Fruit fly (Drosophila melanogaster) whole organism, embryonic: Measurements from ENCODE around the gene Tcs3.

Experiments used
- CG10267 ChIP-seq: fragments of 200-800 bp; sonication (Bioruptor generic); optimal IDR thresholded peaks from 2 replicates; lab custom pipeline; 2018; ENCODE audit warnings: missing biosample characterization, mild to moderate bottlenecking, missing genetic modification characterization, moderate library complexity
- CG11085 ChIP-seq: fragments of 200-800 bp; sonication (Bioruptor generic); IDR thresholded peaks from 2 replicates; pipeline ENCODE4 v1.3.6; 2022; ENCODE audit warnings: missing biosample characterization, missing genetic modification characterization
- CG11456 ChIP-seq: fragments of 200-800 bp; sonication (Bioruptor generic); IDR thresholded peaks from 3 replicates; pipeline ENCODE4 v1.3.6; 2022; ENCODE audit warnings: missing biosample characterization, missing genetic modification characterization
- CG12942 ChIP-seq: fragments of 200-800 bp; sonication (Bioruptor generic); optimal IDR thresholded peaks from 3 replicates; lab custom pipeline; 2016; ENCODE audit warnings: missing biosample characterization, missing genetic modification characterization
- CG14441 ChIP-seq: fragments of 200-800 bp; sonication (Bioruptor generic); IDR thresholded peaks from 2 replicates; pipeline ENCODE4 v1.3.6; 2022; ENCODE audit warnings: missing biosample characterization, missing genetic modification characterization
- CG1602 ChIP-seq: fragments of 200-800 bp; sonication (Bioruptor generic); optimal IDR thresholded peaks from 3 replicates; lab custom pipeline; 2016; ENCODE audit warnings: missing biosample characterization, missing genetic modification characterization
- CG17186 ChIP-seq: fragments of 200-800 bp; sonication (Bioruptor generic); optimal IDR thresholded peaks from 3 replicates; lab custom pipeline; 2017; ENCODE audit warnings: missing biosample characterization, missing genetic modification reagents, missing genetic modification characterization
- CG18764 ChIP-seq: fragments of 200-800 bp; sonication (Bioruptor generic); optimal IDR thresholded peaks from 3 replicates; lab custom pipeline; 2016; ENCODE audit warnings: missing biosample characterization, missing genetic modification characterization
- CG3065 ChIP-seq: fragments of 200-800 bp; sonication (Bioruptor generic); optimal IDR thresholded peaks from 2 replicates; lab custom pipeline; 2016; ENCODE audit warnings: missing biosample characterization, missing genetic modification characterization
- CG31388 ChIP-seq: fragments of 200-800 bp; sonication (Bioruptor generic); optimal IDR thresholded peaks from 2 replicates; lab custom pipeline; 2016; ENCODE audit warnings: missing biosample characterization, missing genetic modification characterization
- CG31441 ChIP-seq: fragments of 200-800 bp; sonication (Bioruptor generic); IDR thresholded peaks from 2 replicates; pipeline ENCODE4 v1.3.6; 2022; ENCODE audit warnings: missing biosample characterization, missing genetic modification characterization
- CG32532 ChIP-seq: fragments of 200-800 bp; sonication (Bioruptor generic); IDR thresholded peaks from 2 replicates; pipeline ENCODE4 v1.3.6; 2022; ENCODE audit warnings: missing biosample characterization, missing genetic modification characterization
- CG3281 ChIP-seq: fragments of 200-800 bp; sonication (Bioruptor generic); optimal IDR thresholded peaks from 3 replicates; lab custom pipeline; 2017; ENCODE audit warnings: missing biosample characterization, mild to moderate bottlenecking, missing genetic modification characterization
- CG34224 ChIP-seq: fragments of 200-800 bp; sonication (Bioruptor generic); IDR thresholded peaks from 3 replicates; pipeline ENCODE4 v1.3.6; 2022; ENCODE audit warnings: missing biosample characterization, missing genetic modification characterization; ENCODE audit not compliant: partially characterized antibody
- CG3838 ChIP-seq: fragments of 200-800 bp; sonication (Bioruptor generic); optimal IDR thresholded peaks from 3 replicates; lab custom pipeline; 2016; ENCODE audit warnings: missing biosample characterization, missing genetic modification characterization
- CG7357 ChIP-seq: fragments of 200-800 bp; sonication (Bioruptor generic); IDR thresholded peaks from 3 replicates; pipeline ENCODE4 v1.3.6; 2022; ENCODE audit warnings: missing biosample characterization, missing genetic modification characterization
- CG8089 ChIP-seq: fragments of 200-800 bp; sonication (Bioruptor generic); optimal IDR thresholded peaks from 3 replicates; lab custom pipeline; 2016; ENCODE audit warnings: missing biosample characterization, missing genetic modification characterization
- CG8290 ChIP-seq, 3 experiments: fragments of 200-800 bp; sonication (Bioruptor generic); optimal IDR thresholded peaks; 2 replicates each; lab custom pipeline; 2016 to 2019; ENCODE audit warnings: missing biosample characterization in 3 of 3, missing genetic modification characterization in 3 of 3, mild to moderate bottlenecking in 2 of 3, moderate library complexity in 1 of 3
- Dref ChIP-seq: fragments of 200-800 bp; sonication (Bioruptor generic); IDR thresholded peaks from 2 replicates; pipeline ENCODE4 v1.3.6; 2022; ENCODE audit warnings: missing biosample characterization, missing genetic modification characterization
- Ets65A ChIP-seq: fragments of 200-800 bp; sonication (Bioruptor generic); peaks from one replicate; lab custom pipeline; 2016; ENCODE audit warnings: missing biosample characterization, missing genetic modification characterization
- HHEX ChIP-seq: fragments of 200-800 bp; sonication (Bioruptor generic); optimal IDR thresholded peaks from 3 replicates; lab custom pipeline; 2017; ENCODE audit warnings: missing biosample characterization, mild to moderate bottlenecking, missing genetic modification characterization, missing genetic modification reagents
- HLH54F ChIP-seq: fragments of 200-800 bp; sonication (Bioruptor generic); optimal IDR thresholded peaks from 3 replicates; lab custom pipeline; 2016; ENCODE audit warnings: missing biosample characterization, missing genetic modification characterization
- Hr78 ChIP-seq, 2 experiments: fragments of 200-800 bp in 1 of 2; fragments of >200 bp in 1 of 2; sonication (Bioruptor generic) in 1 of 2; optimal IDR thresholded peaks; 2 replicates each; lab custom pipeline; 2017 to 2019; ENCODE audit warnings: missing biosample characterization in 2 of 2, missing genetic modification characterization in 2 of 2, mild to moderate bottlenecking in 1 of 2, moderate library complexity in 1 of 2
- Kr ChIP-seq: fragments of 200-800 bp; sonication (Bioruptor generic); optimal IDR thresholded peaks from 2 replicates; lab custom pipeline; 2017; ENCODE audit warnings: missing biosample characterization, mild to moderate bottlenecking, missing genetic modification characterization
- Mrtf ChIP-seq: fragments of 200-800 bp; sonication (Bioruptor generic); IDR thresholded peaks from 3 replicates; pipeline ENCODE4 v1.3.6; 2022; ENCODE audit warnings: missing biosample characterization, missing genetic modification characterization
- NC2β ChIP-seq: fragments of 200-800 bp; sonication (Bioruptor generic); optimal IDR thresholded peaks from 2 replicates; lab custom pipeline; 2016; ENCODE audit warnings: missing biosample characterization, missing genetic modification characterization
- Oaz ChIP-seq: fragments of 200-800 bp; sonication (Bioruptor generic); IDR thresholded peaks from 2 replicates; pipeline ENCODE4 v1.3.6; 2022; ENCODE audit warnings: missing biosample characterization, missing genetic modification characterization
- Rfx ChIP-seq: fragments of 200-800 bp; sonication (Bioruptor generic); IDR thresholded peaks from 2 replicates; pipeline ENCODE4 v1.3.6; 2022; ENCODE audit warnings: missing biosample characterization, missing genetic modification characterization
- Side ChIP-seq: fragments of 200-800 bp; sonication (Bioruptor generic); optimal IDR thresholded peaks from 2 replicates; lab custom pipeline; 2016; ENCODE audit warnings: missing biosample characterization, missing genetic modification characterization
- Sin3A ChIP-seq: fragments of >200 bp; optimal IDR thresholded peaks from 2 replicates; lab custom pipeline; 2018
- Sry-δ ChIP-seq: fragments of 200-800 bp; sonication (Bioruptor generic); optimal IDR thresholded peaks from 2 replicates; lab custom pipeline; 2016; ENCODE audit warnings: missing biosample characterization, missing genetic modification characterization
- YL-1 ChIP-seq: fragments of 200-800 bp; sonication (Bioruptor generic); optimal IDR thresholded peaks from 3 replicates; lab custom pipeline; 2017; ENCODE audit warnings: missing biosample characterization, mild to moderate bottlenecking, missing genetic modification characterization
- ara ChIP-seq: fragments of 200-800 bp; sonication (Bioruptor generic); IDR thresholded peaks from 2 replicates; pipeline ENCODE4 v1.3.6; 2022; ENCODE audit warnings: missing biosample characterization, missing genetic modification characterization
- ase ChIP-seq: fragments of 200-800 bp; sonication (Bioruptor generic); IDR thresholded peaks from 3 replicates; pipeline ENCODE4 v1.3.6; 2022; ENCODE audit warnings: missing biosample characterization, missing genetic modification characterization
- bsh ChIP-seq, 2 experiments: fragments of 200-800 bp; sonication (Bioruptor generic); optimal IDR thresholded peaks; 2 replicates each; lab custom pipeline; 2017 to 2018; ENCODE audit warnings: mild to moderate bottlenecking in 2 of 2, missing biosample characterization in 2 of 2, missing genetic modification characterization in 2 of 2, moderate library complexity in 1 of 2
- chn ChIP-seq: fragments of 200-800 bp; sonication (Bioruptor generic); optimal IDR thresholded peaks from 2 replicates; lab custom pipeline; 2016; ENCODE audit warnings: missing biosample characterization, missing genetic modification characterization
- ci ChIP-seq: fragments of 200-800 bp; sonication (Bioruptor generic); IDR thresholded peaks from 3 replicates; pipeline ENCODE4 v1.3.6; 2022; ENCODE audit warnings: missing biosample characterization, missing genetic modification characterization
- disco-r ChIP-seq: fragments of 200-800 bp; sonication (Bioruptor generic); optimal IDR thresholded peaks from 2 replicates; lab custom pipeline; 2016; ENCODE audit warnings: missing biosample characterization, missing genetic modification characterization
- en ChIP-seq: fragments of 200-800 bp; sonication (Bioruptor generic); optimal IDR thresholded peaks from 2 replicates; lab custom pipeline; 2016; ENCODE audit warnings: missing biosample characterization, missing genetic modification characterization
- fd64A ChIP-seq: fragments of 200-800 bp; sonication (Bioruptor generic); optimal IDR thresholded peaks from 3 replicates; lab custom pipeline; 2018; ENCODE audit warnings: missing biosample characterization, mild to moderate bottlenecking, missing genetic modification characterization
- lmd ChIP-seq: fragments of 200-800 bp; sonication (Bioruptor generic); IDR thresholded peaks from 2 replicates; pipeline ENCODE4 v1.3.6; 2022; ENCODE audit warnings: missing biosample characterization, missing genetic modification characterization
- lov ChIP-seq, 2 experiments: fragments of 200-800 bp in 1 of 2; fragments of >200 bp in 1 of 2; sonication (Bioruptor generic) in 1 of 2; IDR thresholded peaks in 1 of 2; optimal IDR thresholded peaks in 1 of 2; 2 replicates in 1 of 2; 3 replicates in 1 of 2; pipeline versions ENCODE4 v1.3.6 to Lab custom; 2017 to 2022; ENCODE audit warnings: missing biosample characterization in 1 of 2, missing genetic modification characterization in 1 of 2
- nmo ChIP-seq: fragments of 200-800 bp; sonication (Bioruptor generic); optimal IDR thresholded peaks from 2 replicates; lab custom pipeline; 2018; ENCODE audit warnings: missing biosample characterization, mild to moderate bottlenecking, missing genetic modification characterization, moderate library complexity
- onecut ChIP-seq: fragments of 200-800 bp; sonication (Bioruptor generic); IDR thresholded peaks from 2 replicates; pipeline ENCODE4 v1.3.6; 2022; ENCODE audit warnings: missing biosample characterization, missing genetic modification characterization
- pan ChIP-seq, 4 experiments: fragments of >200 bp in 3 of 4; fragments of 200-800 bp in 1 of 4; sonication (Bioruptor generic) in 1 of 4; optimal IDR thresholded peaks in 3 of 4; IDR thresholded peaks in 1 of 4; 2 replicates each; pipeline versions ENCODE4 v1.3.6 to Lab custom; 2017 to 2022; ENCODE audit warnings: missing biosample characterization in 2 of 4, missing genetic modification characterization in 2 of 4, mixed read lengths in 1 of 4
- pfk ChIP-seq: fragments of 200-800 bp; sonication (Bioruptor generic); optimal IDR thresholded peaks from 2 replicates; lab custom pipeline; 2018; ENCODE audit warnings: missing biosample characterization, mild to moderate bottlenecking, missing genetic modification characterization, moderate library complexity
- row ChIP-seq: fragments of 200-800 bp; sonication (Bioruptor generic); IDR thresholded peaks from 3 replicates; pipeline ENCODE4 v1.3.6; 2022; ENCODE audit warnings: missing biosample characterization, missing genetic modification characterization
- run ChIP-seq: fragments of 200-800 bp; sonication (Bioruptor generic); optimal IDR thresholded peaks from 3 replicates; lab custom pipeline; 2018; ENCODE audit warnings: missing biosample characterization, mild to moderate bottlenecking, missing genetic modification characterization
- zfh2 ChIP-seq: fragments of 200-800 bp; sonication (Bioruptor generic); optimal IDR thresholded peaks from 2 replicates; lab custom pipeline; 2016; ENCODE audit warnings: missing biosample characterization, missing genetic modification characterization

The Tcs3 gene

dm6 chr3L:16327776-16328175, 24.0 kb upstream of the Tcs3 start, which contains the start of gene CG13038 (continued):
- TF ChIP-seq NC2β (GFP tag; lab: Kevin White, UChicago): no peak
- no peak for TF ChIP-seq Hr78 (GFP tag; optimal IDR thresholded peaks at IDR 0.05; lab: Kevin White, UChicago)
- no peak for TF ChIP-seq pan (optimal IDR thresholded peaks at IDR 0.05; lab: Kevin White, UChicago)
- peak in 1 of 2 experiments; percentile 9 for TF ChIP-seq pan (GFP tag; optimal IDR thresholded peaks at IDR 0.05 in 1 of 2, IDR thresholded peaks at IDR 0.05 in 1 of 2)
- peak; percentile 48; the same call in 1 of the 2 replicates for TF ChIP-seq Rfx
- no peak for TF ChIP-seq chn (GFP tag; lab: Kevin White, UChicago)
- TF ChIP-seq CG11456 (GFP tag; lab: Robert Waterston, UW): 0 out of 3 replicates have a peak, but pooled peaks have one; percentile 24
- no peak for TF ChIP-seq fd64A (GFP tag; lab: Kevin White, UChicago)
- TF ChIP-seq Sin3A (lab: Kevin White, UChicago): no peak
- TF ChIP-seq ci (GFP tag; lab: Robert Waterston, UW): 0 out of 3 replicates have a peak, but pooled peaks have one; percentile 19
- TF ChIP-seq CG8290 (GFP tag; optimal IDR thresholded peaks at IDR 0.05; lab: Kevin White, UChicago): no peak
- peak in 1 of 2 experiments; percentile 40 for TF ChIP-seq CG8290 (tag; optimal IDR thresholded peaks at IDR 0.05; lab: Kevin White, UChicago)
- no peak for TF ChIP-seq CG34224 (GFP tag; lab: Robert Waterston, UW)
- 0 out of 2 replicates have a peak, but pooled peaks have one; percentile 35 for TF ChIP-seq CG11085 (GFP tag; lab: Robert Waterston, UW)
- TF ChIP-seq lov (optimal IDR thresholded peaks at IDR 0.05; lab: Kevin White, UChicago): no peak
- no peak for TF ChIP-seq lov (GFP tag; IDR thresholded peaks at IDR 0.05; lab: Robert Waterston, UW)
- peak; percentile 48 for TF ChIP-seq CG32532 (GFP tag; lab: Robert Waterston, UW)
- peak; percentile 75 for TF ChIP-seq Ets65A (GFP tag; lab: Kevin White, UChicago)
- 0 out of 3 replicates have a peak, but pooled peaks have one; percentile 18 for TF ChIP-seq ase (GFP tag; lab: Robert Waterston, UW)
- 0 out of 2 replicates have a peak, but pooled peaks have one; percentile 13 for TF ChIP-seq Dref (GFP tag; lab: Robert Waterston, UW)
- no peak for TF ChIP-seq en (GFP tag; lab: Kevin White, UChicago)
- peak; percentile 57 for TF ChIP-seq CG14441 (GFP tag; lab: Robert Waterston, UW)
- TF ChIP-seq Kr (GFP tag; lab: Kevin White, UChicago): no peak
- no peak for TF ChIP-seq bsh (GFP tag; optimal IDR thresholded peaks at IDR 0.05; lab: Kevin White, UChicago)
- no peak for TF ChIP-seq CG31388
- no peak for TF ChIP-seq CG3065 (GFP tag; lab: Kevin White, UChicago)
- no peak for TF ChIP-seq CG7357 (GFP tag; lab: Robert Waterston, UW)
- TF ChIP-seq Sry-δ (GFP tag; lab: Kevin White, UChicago): no peak
- no peak for TF ChIP-seq CG12942 (GFP tag; lab: Kevin White, UChicago)
- no peak for TF ChIP-seq ara
- no peak for TF ChIP-seq CG31441 (GFP tag; lab: Robert Waterston, UW)
- no peak for TF ChIP-seq Side
- TF ChIP-seq disco-r: no peak
- peak; percentile 13; the same call in 1 of the 2 replicates for TF ChIP-seq lmd (GFP tag; lab: Robert Waterston, UW)
- 0 out of 3 replicates have a peak, but pooled peaks have one; percentile 29 for TF ChIP-seq Mrtf
- no peak for TF ChIP-seq CG3281 (GFP tag; lab: Kevin White, UChicago)
- TF ChIP-seq row: no peak

- no peak for TF ChIP-seq YL-1 (GFP tag; lab: Kevin White, UChicago)
- TF ChIP-seq zfh2 (GFP tag; lab: Kevin White, UChicago): peak; percentile 42
- TF ChIP-seq CG1602 (GFP tag; lab: Kevin White, UChicago): peak; percentile 41
- peak; percentile 64 for TF ChIP-seq HLH54F
- TF ChIP-seq CG8089 (GFP tag; lab: Kevin White, UChicago): peak; percentile 41
- TF ChIP-seq nmo (GFP tag; lab: Kevin White, UChicago): peak; percentile 30
- TF ChIP-seq run (tag; lab: Kevin White, UChicago): peak; percentile 32
- TF ChIP-seq onecut (GFP tag; lab: Robert Waterston, UW): peak; percentile 30; the same call in 1 of the 2 replicates
- peak; percentile 27 for TF ChIP-seq CG18764
- 0 out of 3 replicates have a peak, but pooled peaks have one; percentile 41 for TF ChIP-seq CG7357 (GFP tag; lab: Robert Waterston, UW)
- TF ChIP-seq Oaz (GFP tag; lab: Robert Waterston, UW): peak; percentile 66
- TF ChIP-seq HHEX (GFP tag; lab: Kevin White, UChicago): peak; percentile 59
- no peak for TF ChIP-seq CG10267 (tag; lab: Kevin White, UChicago)
- peak; percentile 18 for TF ChIP-seq CG3838 (GFP tag; lab: Kevin White, UChicago)
- no peak for TF ChIP-seq pfk (GFP tag; lab: Kevin White, UChicago)
- TF ChIP-seq CG17186 (GFP tag; lab: Kevin White, UChicago): no peak
Measured at dm6 chr3L:16328207-16328891, 23.4 kb upstream of the Tcs3 start, which contains the start of gene CG13058. Gene CG13058, plus strand, starts transcription at chr3L:16328841.
